Worm (Caenorhabditis elegans): ENCODE results near the gene pals-38.

pals-38 gene

DNA sequence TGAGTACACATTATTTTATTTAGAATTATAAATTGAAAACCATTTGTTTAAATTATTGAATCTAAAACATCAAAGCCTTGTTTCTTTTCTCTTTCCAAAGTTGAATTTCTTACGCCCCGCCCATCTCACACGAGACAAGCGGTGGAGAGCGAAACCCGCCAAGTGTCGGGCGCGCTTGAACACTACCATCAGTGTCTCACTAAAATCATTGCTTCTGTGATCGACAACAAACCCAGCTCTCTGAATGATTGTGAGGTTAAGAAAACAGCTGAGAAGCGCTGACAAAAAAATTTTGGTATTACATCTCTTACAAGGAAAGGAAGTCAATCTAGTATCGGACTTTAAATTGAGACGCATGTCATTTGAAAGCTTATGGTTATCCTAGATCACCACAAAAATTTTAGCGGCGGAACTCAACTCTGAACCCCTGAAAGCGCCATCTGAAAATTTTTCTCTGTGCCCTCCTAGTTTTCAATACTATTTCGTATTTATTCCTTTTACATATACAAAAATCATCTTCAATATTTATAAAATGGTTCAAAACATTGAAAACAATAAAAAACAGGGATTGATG is 44.4 kb upstream of the pals-38 start (continued):
- peak; percentile 89 for TF ChIP-seq madf-6 (GFP tag; IDR thresholded peaks at IDR 0.05)
- TF ChIP-seq him-1 (tag; optimal IDR thresholded peaks at IDR 0.05) = peak; percentile 96
- no peak for TF ChIP-seq mxl-1 (tag; optimal IDR thresholded peaks at IDR 0.05)
- no peak; the same call in 1 of the 2 replicates for TF ChIP-seq zfh-2 (GFP tag; conservative IDR thresholded peaks at IDR 0.05)
- TF ChIP-seq efl-1 (GFP tag; optimal IDR thresholded peaks at IDR 0.05) = no peak
- peak; percentile 17; the same call in 1 of the 2 replicates for TF ChIP-seq madf-8 (GFP tag; conservative IDR thresholded peaks at IDR 0.05)
- TF ChIP-seq ztf-3 (GFP tag; optimal IDR thresholded peaks at IDR 0.05) = no peak
- TF ChIP-seq egl-18 (GFP tag; IDR thresholded peaks at IDR 0.05) = no peak
- no peak for TF ChIP-seq K12H6.12 (tag; optimal IDR thresholded peaks at IDR 0.05)
- TF ChIP-seq F33H1.4 (GFP tag; IDR thresholded peaks at IDR 0.05) = peak; percentile 50
- TF ChIP-seq D2030.7 (GFP tag; IDR thresholded peaks at IDR 0.05) = peak; percentile 97
- peak; percentile 87 for TF ChIP-seq nfyb-1 (GFP tag; IDR thresholded peaks at IDR 0.05)
- no peak for TF ChIP-seq tbx-9 (tag; optimal IDR thresholded peaks at IDR 0.05; ENCODE audit: borderline replicate concordance)
- TF ChIP-seq Y67H2A.10 (GFP tag; conservative IDR thresholded peaks at IDR 0.05) = no peak
- peak; percentile 11 to 80 for TF ChIP-seq rec-8 (tag; optimal IDR thresholded peaks at IDR 0.05)
- TF ChIP-seq ceh-91 (GFP tag; IDR thresholded peaks at IDR 0.05) = 0 out of 2 replicates have a peak, but pooled peaks have one; percentile 13
- TF ChIP-seq akir-1 (GFP tag; optimal IDR thresholded peaks at IDR 0.05) = no peak
- TF ChIP-seq bed-2 (GFP tag; IDR thresholded peaks at IDR 0.05) = 0 out of 2 replicates have a peak, but pooled peaks have one; percentile 29
- no peak for TF ChIP-seq ets-4 (GFP tag; optimal IDR thresholded peaks at IDR 0.05)
- peak; percentile 99 for TF ChIP-seq pbrm-1 (GFP tag; IDR thresholded peaks at IDR 0.05)
- no peak for TF ChIP-seq F22D6.2 (tag; optimal IDR thresholded peaks at IDR 0.05)
- TF ChIP-seq Y95B8A.8 (GFP tag; IDR thresholded peaks at IDR 0.05) = no peak
- peak; percentile 97 for TF ChIP-seq hmg-1.2 (GFP tag; IDR thresholded peaks at IDR 0.05)
- peak; percentile 37 for TF ChIP-seq B0261.1 (tag; optimal IDR thresholded peaks at IDR 0.05)
- TF ChIP-seq dpl-1 (GFP tag; optimal IDR thresholded peaks at IDR 0.05) = no peak
- peak; percentile 99 for TF ChIP-seq snpc-3.4 (tag; optimal IDR thresholded peaks at IDR 0.05)
- no peak for TF ChIP-seq mel-28 (tag; optimal IDR thresholded peaks at IDR 0.05; ENCODE audit: borderline replicate concordance)
- peak; percentile 68; the same call in 1 of the 2 replicates for TF ChIP-seq K11D2.4 (GFP tag; IDR thresholded peaks at IDR 0.05)
- TF ChIP-seq lin-35 (GFP tag; optimal IDR thresholded peaks at IDR 0.05) = peak in 1 of 3 experiments; percentile 22
- no peak for TF ChIP-seq cebp-1 (GFP tag; IDR thresholded peaks at IDR 0.05)
- peak; percentile 62 for TF ChIP-seq cebp-1 (tag; optimal IDR thresholded peaks at IDR 0.05)
- no peak for TF ChIP-seq F52B5.7 (tag; optimal IDR thresholded peaks at IDR 0.05)
- no peak for TF ChIP-seq athp-1 (tag; optimal IDR thresholded peaks at IDR 0.05)
- TF ChIP-seq aptf-3 (GFP tag; IDR thresholded peaks at IDR 0.05) = no peak
- TF ChIP-seq hsf-1 (GFP tag; IDR thresholded peaks at IDR 0.05) = peak; percentile 72
- no peak for TF ChIP-seq ceh-58 (GFP tag; IDR thresholded peaks at IDR 0.05)
- TF ChIP-seq ccch-3 (GFP tag; optimal IDR thresholded peaks at IDR 0.05) = no peak
- no peak for TF ChIP-seq T07F8.4 (tag; optimal IDR thresholded peaks at IDR 0.05)
- TF ChIP-seq ama-1 (optimal IDR thresholded peaks at IDR 0.05) = peak; percentile 35
- TF ChIP-seq ama-1 (GFP tag; optimal IDR thresholded peaks at IDR 0.05) = no peak
- TF ChIP-seq lin-26 (GFP tag; IDR thresholded peaks at IDR 0.05) = no peak
- TF ChIP-seq xnd-1 (tag; optimal IDR thresholded peaks at IDR 0.05) = peak; percentile 36
- no peak for TF ChIP-seq Y79H2A.3 (GFP tag; conservative IDR thresholded peaks at IDR 0.05)
- peak; percentile 24 for TF ChIP-seq hrde-1 (tag; optimal IDR thresholded peaks at IDR 0.05; ENCODE audit: borderline replicate concordance)
- TF ChIP-seq attf-5 (GFP tag; optimal IDR thresholded peaks at IDR 0.05) = no peak
- TF ChIP-seq hmg-20 (GFP tag; IDR thresholded peaks at IDR 0.05) = peak; percentile 56; the same call in 1 of the 2 replicates
- peak; percentile 1 for TF ChIP-seq ztf-26 (tag; optimal IDR thresholded peaks at IDR 0.05)
- TF ChIP-seq sptf-2 (GFP tag; optimal IDR thresholded peaks at IDR 0.05) = peak; percentile 9
